Fruit fly (Drosophila melanogaster) Kc167 (cell line): Measurements from ENCODE around the gene Sfp26Ac.

Source experiments
- Myc ChIP-seq: fragments of >200 bp; optimal IDR thresholded peaks from 2 replicates; lab custom pipeline; 2017; ENCODE audit warnings: missing external identifiers
- Sin3A ChIP-seq: fragments of >200 bp; optimal IDR thresholded peaks from 2 replicates; lab custom pipeline; 2018; ENCODE audit warnings: missing external identifiers
- h ChIP-seq: fragments of >200 bp; optimal IDR thresholded peaks from 3 replicates; lab custom pipeline; 2018; ENCODE audit warnings: missing external identifiers
- insv ChIP-seq: fragments of >200 bp; optimal IDR thresholded peaks from 3 replicates; lab custom pipeline; 2018; ENCODE audit warnings: missing external identifiers
- ttk ChIP-seq: sonication (Bioruptor generic); optimal IDR thresholded peaks from 2 replicates; lab custom pipeline; 2017; ENCODE audit warnings: missing external identifiers

dm6 chr2L:5890556-5890955 lies 6.0 kb upstream of the Sfp26Ac start:
- no peak for TF ChIP-seq ttk (lab: Kevin White, UChicago)
- no peak for TF ChIP-seq Sin3A (lab: Kevin White, UChicago)
- TF ChIP-seq Myc (lab: Kevin White, UChicago), result no peak
- no peak for TF ChIP-seq insv (lab: Kevin White, UChicago)
- no peak for TF ChIP-seq h (lab: Kevin White, UChicago)
